Fruit fly (Drosophila melanogaster) whole organism, embryonic: ENCODE results near the gene Eig71Ed.
A peak's percentile ranks its signal among the peaks of the same experiment; 100 is the strongest.

ENCODE experiments used
- B-H1 ChIP-seq: fragments of 200-800 bp; sonication (Bioruptor generic); IDR thresholded peaks from 3 replicates; pipeline ENCODE4 v1.3.6; 2022; ENCODE audit warnings: missing biosample characterization, missing genetic modification characterization
- CG11247 ChIP-seq: fragments of 200-800 bp; sonication (Bioruptor generic); IDR thresholded peaks from 2 replicates; pipeline ENCODE4 v1.3.6; 2022; ENCODE audit warnings: missing biosample characterization, missing genetic modification characterization
- CG1233 ChIP-seq: fragments of 200-800 bp; sonication (Bioruptor generic); optimal IDR thresholded peaks from 4 replicates; lab custom pipeline; 2018; ENCODE audit warnings: missing biosample characterization, mild to moderate bottlenecking, missing genetic modification characterization
- CG13894 ChIP-seq: fragments of 200-800 bp; sonication (Bioruptor generic); optimal IDR thresholded peaks from 3 replicates; lab custom pipeline; 2018; ENCODE audit warnings: missing biosample characterization, mild to moderate bottlenecking, missing genetic modification characterization, moderate library complexity
- CG16779 ChIP-seq: fragments of 200-800 bp; sonication (Bioruptor generic); IDR thresholded peaks from 2 replicates; pipeline ENCODE4 v1.3.6; 2022; ENCODE audit warnings: missing biosample characterization, missing genetic modification characterization
- CG16815 ChIP-seq: fragments of 200-800 bp; sonication (Bioruptor generic); optimal IDR thresholded peaks from 3 replicates; lab custom pipeline; 2017; ENCODE audit warnings: missing biosample characterization, mild to moderate bottlenecking, missing genetic modification characterization
- CG17328 ChIP-seq: fragments of 200-800 bp; sonication (Bioruptor generic); IDR thresholded peaks from 2 replicates; pipeline ENCODE4 v1.3.6; 2022; ENCODE audit warnings: missing biosample characterization, missing genetic modification characterization
- CG17361 ChIP-seq: fragments of 200-800 bp; sonication (Bioruptor generic); IDR thresholded peaks from 3 replicates; pipeline ENCODE4 v1.3.6; 2022; ENCODE audit warnings: missing biosample characterization, missing genetic modification characterization
- CG18599 ChIP-seq: fragments of 200-800 bp; sonication (Bioruptor generic); optimal IDR thresholded peaks from 3 replicates; lab custom pipeline; 2017; ENCODE audit warnings: missing biosample characterization, missing genetic modification characterization, mild to moderate bottlenecking, moderate library complexity, missing genetic modification reagents
- CG3163 ChIP-seq: fragments of 200-800 bp; sonication (Bioruptor generic); optimal IDR thresholded peaks from 3 replicates; lab custom pipeline; 2016; ENCODE audit warnings: missing biosample characterization, missing genetic modification characterization
- CG32767 ChIP-seq: fragments of 200-800 bp; sonication (Bioruptor generic); IDR thresholded peaks from 2 replicates; pipeline ENCODE4 v1.3.6; 2022; ENCODE audit warnings: missing biosample characterization, missing genetic modification characterization
- CG3407 ChIP-seq: fragments of 200-800 bp; sonication (Bioruptor generic); optimal IDR thresholded peaks from 2 replicates; lab custom pipeline; 2018; ENCODE audit warnings: missing biosample characterization, mild to moderate bottlenecking, missing genetic modification characterization
- CG34224 ChIP-seq: fragments of 200-800 bp; sonication (Bioruptor generic); IDR thresholded peaks from 3 replicates; pipeline ENCODE4 v1.3.6; 2022; ENCODE audit warnings: missing biosample characterization, missing genetic modification characterization; ENCODE audit not compliant: partially characterized antibody
- CG6683 ChIP-seq: fragments of 200-800 bp; sonication (Bioruptor generic); optimal IDR thresholded peaks from 2 replicates; lab custom pipeline; 2017; ENCODE audit warnings: missing biosample characterization, mild to moderate bottlenecking, missing genetic modification characterization, missing genetic modification reagents
- CG7357 ChIP-seq: fragments of 200-800 bp; sonication (Bioruptor generic); IDR thresholded peaks from 3 replicates; pipeline ENCODE4 v1.3.6; 2022; ENCODE audit warnings: missing biosample characterization, missing genetic modification characterization
- Dfd ChIP-seq, 2 experiments: fragments of >200 bp; optimal IDR thresholded peaks; 2 replicates each; lab custom pipeline; 2017; ENCODE audit warnings: missing biosample characterization in 2 of 2, missing genetic modification characterization in 2 of 2
- Doc2 ChIP-seq: fragments of 200-800 bp; sonication (Bioruptor generic); IDR thresholded peaks from 2 replicates; pipeline ENCODE4 v1.3.6; 2022; ENCODE audit warnings: missing biosample characterization, missing genetic modification characterization
- Eip74EF ChIP-seq, 2 experiments: fragments of 200-800 bp in 1 of 2; fragments of >200 bp in 1 of 2; sonication (Bioruptor generic) in 1 of 2; optimal IDR thresholded peaks; 2 replicates each; lab custom pipeline; 2017 to 2019; ENCODE audit warnings: missing biosample characterization in 2 of 2, missing genetic modification characterization in 2 of 2, mild to moderate bottlenecking in 1 of 2, moderate library complexity in 1 of 2
- Ets97D ChIP-seq: fragments of 200-800 bp; sonication (Bioruptor generic); optimal IDR thresholded peaks from 3 replicates; lab custom pipeline; 2016; ENCODE audit warnings: missing biosample characterization, missing genetic modification characterization
- Fer2 ChIP-seq: fragments of 200-800 bp; sonication (Bioruptor generic); optimal IDR thresholded peaks from 2 replicates; lab custom pipeline; 2018; ENCODE audit warnings: missing biosample characterization, mild to moderate bottlenecking, missing genetic modification characterization, moderate library complexity
- HLH4C ChIP-seq: fragments of 200-800 bp; sonication (Bioruptor generic); IDR thresholded peaks from 3 replicates; pipeline ENCODE4 v1.3.6; 2022; ENCODE audit warnings: missing biosample characterization, missing genetic modification characterization; ENCODE audit not compliant: partially characterized antibody
- Nf-YB ChIP-seq: fragments of 200-800 bp; sonication (Bioruptor generic); optimal IDR thresholded peaks from 3 replicates; lab custom pipeline; 2019; ENCODE audit warnings: missing biosample characterization, mild to moderate bottlenecking, missing genetic modification characterization, moderate library complexity
- Nf-YC ChIP-seq: fragments of 200-800 bp; optimal IDR thresholded peaks from 3 replicates; lab custom pipeline; 2019; ENCODE audit warnings: missing biosample characterization, mild to moderate bottlenecking, missing genetic modification characterization, moderate library complexity
- NfI ChIP-seq: fragments of 200-800 bp; sonication (Bioruptor generic); optimal IDR thresholded peaks from 3 replicates; lab custom pipeline; 2018; ENCODE audit warnings: missing biosample characterization, mild to moderate bottlenecking, missing genetic modification characterization, moderate library complexity
- Optix ChIP-seq: fragments of 200-800 bp; sonication (Bioruptor generic); IDR thresholded peaks from 3 replicates; pipeline ENCODE4 v1.3.6; 2022; ENCODE audit warnings: missing biosample characterization, missing genetic modification characterization
- PHDP ChIP-seq: fragments of 200-800 bp; sonication (Bioruptor generic); optimal IDR thresholded peaks from 3 replicates; lab custom pipeline; 2018; ENCODE audit warnings: missing biosample characterization, mild to moderate bottlenecking, missing genetic modification characterization, moderate library complexity
- Pdp1 ChIP-seq, 2 experiments: fragments of 200-800 bp; sonication (Bioruptor generic); optimal IDR thresholded peaks; 3 replicates each; lab custom pipeline; 2016; ENCODE audit warnings: missing biosample characterization in 2 of 2, missing genetic modification characterization in 2 of 2, mild to moderate bottlenecking in 1 of 2, moderate library complexity in 1 of 2
- Poxn ChIP-seq: fragments of 200-800 bp; sonication (Bioruptor generic); IDR thresholded peaks from 2 replicates; pipeline ENCODE4 v1.3.6; 2022; ENCODE audit warnings: missing biosample characterization, missing genetic modification characterization
- Rfx ChIP-seq: fragments of 200-800 bp; sonication (Bioruptor generic); IDR thresholded peaks from 2 replicates; pipeline ENCODE4 v1.3.6; 2022; ENCODE audit warnings: missing biosample characterization, missing genetic modification characterization
- Ssrp ChIP-seq: fragments of 200-800 bp; sonication (Bioruptor generic); optimal IDR thresholded peaks from 2 replicates; lab custom pipeline; 2018; ENCODE audit warnings: missing biosample characterization, mild to moderate bottlenecking, missing genetic modification characterization, moderate library complexity
- Trl ChIP-seq, 3 experiments: fragments of >200 bp in 2 of 3; fragments of 200-800 bp in 1 of 3; sonication (Bioruptor generic) in 1 of 3; optimal IDR thresholded peaks; 2 replicates in 1 of 3; 3 replicates in 2 of 3; lab custom pipeline; 2016 to 2017; ENCODE audit warnings: missing biosample characterization in 1 of 3, missing genetic modification characterization in 1 of 3
- abd-A ChIP-seq: fragments of 200-800 bp; sonication (Bioruptor generic); optimal IDR thresholded peaks from 3 replicates; lab custom pipeline; 2019; ENCODE audit warnings: missing biosample characterization, mild to moderate bottlenecking, missing genetic modification characterization, moderate library complexity
- dm ChIP-seq: fragments of 200-800 bp; sonication (Bioruptor generic); optimal IDR thresholded peaks from 3 replicates; lab custom pipeline; 2016; ENCODE audit warnings: missing biosample characterization, missing genetic modification characterization
- eve ChIP-seq, 2 experiments: fragments of >200 bp; optimal IDR thresholded peaks; 2 replicates each; lab custom pipeline; 2017; ENCODE audit warnings: missing biosample characterization in 2 of 2, missing genetic modification characterization in 2 of 2
- eyg ChIP-seq: fragments of 200-800 bp; sonication (Bioruptor generic); optimal IDR thresholded peaks from 3 replicates; lab custom pipeline; 2016; ENCODE audit warnings: missing biosample characterization, missing genetic modification characterization
- grau ChIP-seq: fragments of 200-800 bp; optimal IDR thresholded peaks from 3 replicates; lab custom pipeline; 2019; ENCODE audit warnings: missing biosample characterization, mild to moderate bottlenecking, missing genetic modification characterization, moderate library complexity
- gsb-n ChIP-seq: fragments of 200-800 bp; sonication (Bioruptor generic); optimal IDR thresholded peaks from 3 replicates; lab custom pipeline; 2018; ENCODE audit warnings: missing biosample characterization, mild to moderate bottlenecking, missing genetic modification characterization
- hth ChIP-seq: fragments of >200 bp; optimal IDR thresholded peaks from 2 replicates; lab custom pipeline; 2017; ENCODE audit warnings: inconsistent platforms
- kay ChIP-seq: fragments of 200-800 bp; sonication (Bioruptor generic); optimal IDR thresholded peaks from 2 replicates; lab custom pipeline; 2016; ENCODE audit warnings: missing biosample characterization, missing genetic modification characterization
- knrl ChIP-seq: fragments of 200-800 bp; sonication (Bioruptor generic); IDR thresholded peaks from 3 replicates; pipeline ENCODE4 v1.3.6; 2022; ENCODE audit warnings: missing biosample characterization, missing genetic modification characterization; ENCODE audit not compliant: partially characterized antibody
- oc ChIP-seq: fragments of 200-800 bp; sonication (Bioruptor generic); optimal IDR thresholded peaks from 2 replicates; lab custom pipeline; 2018; ENCODE audit warnings: missing biosample characterization, mild to moderate bottlenecking, missing genetic modification characterization, moderate library complexity
- ro ChIP-seq: fragments of 200-800 bp; sonication (Bioruptor generic); IDR thresholded peaks from 2 replicates; pipeline ENCODE4 v1.3.6; 2022; ENCODE audit warnings: missing biosample characterization, missing genetic modification characterization
- schlank ChIP-seq: fragments of 200-800 bp; sonication (Bioruptor generic); optimal IDR thresholded peaks from 2 replicates; lab custom pipeline; 2018; ENCODE audit warnings: missing biosample characterization, mild to moderate bottlenecking, missing genetic modification characterization
- sd ChIP-seq: fragments of 200-800 bp; sonication (Bioruptor generic); optimal IDR thresholded peaks from 3 replicates; lab custom pipeline; 2018; ENCODE audit warnings: missing biosample characterization, mild to moderate bottlenecking, missing genetic modification characterization, moderate library complexity
- shn ChIP-seq: fragments of 200-800 bp; sonication (Bioruptor generic); optimal IDR thresholded peaks from 3 replicates; lab custom pipeline; 2016; ENCODE audit warnings: missing biosample characterization, missing genetic modification characterization
- slbo ChIP-seq: fragments of 200-800 bp; sonication (Bioruptor generic); IDR thresholded peaks from 2 replicates; pipeline ENCODE4 v1.3.6; 2022; ENCODE audit warnings: missing biosample characterization, missing genetic modification characterization
- sna ChIP-seq: fragments of 200-800 bp; sonication (Bioruptor generic); IDR thresholded peaks from 2 replicates; pipeline ENCODE4 v1.3.6; 2022; ENCODE audit warnings: missing biosample characterization, missing genetic modification characterization; ENCODE audit not compliant: partially characterized antibody
- sob ChIP-seq: fragments of 200-800 bp; sonication (Bioruptor generic); IDR thresholded peaks from 2 replicates; pipeline ENCODE4 v1.3.6; 2022; ENCODE audit warnings: missing biosample characterization, missing genetic modification characterization
- zen2 ChIP-seq: fragments of 200-800 bp; sonication (Bioruptor generic); IDR thresholded peaks from 3 replicates; pipeline ENCODE4 v1.3.6; 2022; ENCODE audit warnings: missing biosample characterization, missing genetic modification characterization; ENCODE audit not compliant: partially characterized antibody

Gene Eig71Ed

DNA sequence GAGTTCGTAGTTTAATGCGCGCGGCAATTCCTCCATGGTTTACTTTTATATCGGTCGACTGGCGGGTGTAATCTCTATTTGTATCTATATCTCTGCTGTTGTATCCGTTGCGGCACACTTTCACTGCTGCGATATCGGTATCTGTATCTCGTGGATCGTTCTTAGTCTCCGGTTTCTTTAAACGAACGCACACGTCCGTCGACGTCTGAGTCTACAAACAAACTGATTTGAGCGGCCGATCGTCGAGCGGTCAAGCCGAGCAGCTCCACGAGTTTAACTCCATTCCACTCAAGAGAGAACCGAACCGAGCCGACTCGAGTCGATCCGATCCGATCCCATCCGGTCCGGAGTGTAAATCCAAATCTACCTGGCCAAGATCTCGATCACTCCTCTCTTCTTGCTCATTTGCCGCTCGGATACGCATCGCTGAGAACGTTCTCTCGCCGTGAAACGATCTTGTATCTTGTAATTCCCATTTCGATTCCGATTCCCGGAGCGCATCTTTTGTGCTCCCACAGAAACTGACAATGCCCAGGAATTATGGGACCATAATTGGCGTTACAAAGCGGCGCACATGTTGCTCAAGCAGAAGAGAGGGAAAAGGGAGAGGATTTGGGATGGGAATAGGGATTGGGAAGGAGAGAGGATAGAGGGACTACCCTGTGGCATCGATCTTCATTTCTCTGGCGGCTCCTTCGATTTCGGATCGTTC is 47.4 kb downstream of the Eig71Ed start, which contains the start of gene comm2 (continued):
- TF ChIP-seq HLH4C (GFP tag; lab: Robert Waterston, UW): peak; percentile 21; the same call in 1 of the 3 replicates
- TF ChIP-seq hth: no peak
- no peak for TF ChIP-seq Ssrp (tag; lab: Kevin White, UChicago)
- TF ChIP-seq Nf-YC: no peak
- no peak for TF ChIP-seq ro
- TF ChIP-seq Nf-YB (GFP tag; lab: Kevin White, UChicago): no peak
- no peak for TF ChIP-seq Dfd (GFP tag; optimal IDR thresholded peaks at IDR 0.05; lab: Kevin White, UChicago)
- no peak for TF ChIP-seq schlank
- TF ChIP-seq sna (GFP tag; lab: Robert Waterston, UW): peak; percentile 76
- no peak for TF ChIP-seq B-H1 (GFP tag; lab: Robert Waterston, UW)
- TF ChIP-seq sob (GFP tag; lab: Robert Waterston, UW): peak; percentile 24; the same call in 1 of the 2 replicates
- no peak for TF ChIP-seq PHDP (tag; lab: Kevin White, UChicago)
- TF ChIP-seq Fer2 (tag; lab: Kevin White, UChicago): no peak
- TF ChIP-seq CG11247 (GFP tag; lab: Robert Waterston, UW): no peak
- no peak for TF ChIP-seq sd (tag; lab: Kevin White, UChicago)
- TF ChIP-seq zen2: peak; percentile 63
- no peak for TF ChIP-seq Doc2
- 0 out of 2 replicates have a peak, but pooled peaks have one; percentile 30 for TF ChIP-seq CG17328 (GFP tag; lab: Robert Waterston, UW)
- TF ChIP-seq eyg (GFP tag; lab: Kevin White, UChicago): no peak
- no peak for TF ChIP-seq CG18599 (GFP tag; lab: Kevin White, UChicago)
- TF ChIP-seq dm: no peak
- no peak for TF ChIP-seq CG17361 (GFP tag; lab: Robert Waterston, UW)
- TF ChIP-seq CG34224 (GFP tag; lab: Robert Waterston, UW): peak; percentile 65; the same call in 2 of the 3 replicates
- TF ChIP-seq eve (GFP tag; optimal IDR thresholded peaks at IDR 0.05; lab: Kevin White, UChicago): no peak
- no peak for TF ChIP-seq Eip74EF (GFP tag; optimal IDR thresholded peaks at IDR 0.05; lab: Kevin White, UChicago)
- no peak for TF ChIP-seq grau (tag; lab: Kevin White, UChicago)
- TF ChIP-seq abd-A (tag; lab: Kevin White, UChicago): no peak
- TF ChIP-seq Trl (optimal IDR thresholded peaks at IDR 0.05; lab: Kevin White, UChicago): peak; percentile 83 to 93
- no peak for TF ChIP-seq Trl (GFP tag; optimal IDR thresholded peaks at IDR 0.05; lab: Kevin White, UChicago)
- TF ChIP-seq CG6683 (GFP tag; lab: Kevin White, UChicago): no peak
- TF ChIP-seq CG32767 (GFP tag; lab: Robert Waterston, UW): peak; percentile 31; the same call in 1 of the 2 replicates
- no peak for TF ChIP-seq CG3407
- TF ChIP-seq CG16815 (GFP tag; lab: Kevin White, UChicago): no peak
- no peak for TF ChIP-seq CG7357 (GFP tag; lab: Robert Waterston, UW)
- no peak for TF ChIP-seq CG16779
- no peak for TF ChIP-seq slbo
- no peak for TF ChIP-seq Poxn (GFP tag; lab: Robert Waterston, UW)
- no peak; the same call in 2 of the 3 replicates for TF ChIP-seq knrl (GFP tag; lab: Robert Waterston, UW)
- TF ChIP-seq Rfx: no peak
- TF ChIP-seq Optix (GFP tag; lab: Robert Waterston, UW): no peak
- TF ChIP-seq kay (GFP tag; lab: Kevin White, UChicago): no peak
- TF ChIP-seq shn: no peak
- peak; percentile 52 for TF ChIP-seq oc
- no peak for TF ChIP-seq NfI (GFP tag; lab: Kevin White, UChicago)
- no peak for TF ChIP-seq CG3163 (GFP tag; lab: Kevin White, UChicago)
- TF ChIP-seq Pdp1 (GFP tag; optimal IDR thresholded peaks at IDR 0.05; lab: Kevin White, UChicago): no peak
- no peak for TF ChIP-seq Ets97D (GFP tag; lab: Kevin White, UChicago)
- TF ChIP-seq gsb-n (tag; lab: Kevin White, UChicago): no peak
- TF ChIP-seq CG13894: no peak
- TF ChIP-seq CG1233 (GFP tag; lab: Kevin White, UChicago): no peak
